Fruit fly (Drosophila melanogaster) whole organism, pupa: ENCODE data around the gene CG43094.

Source experiments
- CG32121 ChIP-seq: fragments of 200-800 bp; sonication (Bioruptor generic); IDR thresholded peaks from 2 replicates; pipeline ENCODE4 v1.3.6; 2022; ENCODE audit warnings: missing biosample characterization, missing genetic modification characterization
- D1 ChIP-seq: fragments of 200-800 bp; sonication (Bioruptor generic); optimal IDR thresholded peaks from 2 replicates; lab custom pipeline; 2018; ENCODE audit warnings: missing biosample characterization, mild to moderate bottlenecking, missing genetic modification characterization, moderate library complexity

DNA sequence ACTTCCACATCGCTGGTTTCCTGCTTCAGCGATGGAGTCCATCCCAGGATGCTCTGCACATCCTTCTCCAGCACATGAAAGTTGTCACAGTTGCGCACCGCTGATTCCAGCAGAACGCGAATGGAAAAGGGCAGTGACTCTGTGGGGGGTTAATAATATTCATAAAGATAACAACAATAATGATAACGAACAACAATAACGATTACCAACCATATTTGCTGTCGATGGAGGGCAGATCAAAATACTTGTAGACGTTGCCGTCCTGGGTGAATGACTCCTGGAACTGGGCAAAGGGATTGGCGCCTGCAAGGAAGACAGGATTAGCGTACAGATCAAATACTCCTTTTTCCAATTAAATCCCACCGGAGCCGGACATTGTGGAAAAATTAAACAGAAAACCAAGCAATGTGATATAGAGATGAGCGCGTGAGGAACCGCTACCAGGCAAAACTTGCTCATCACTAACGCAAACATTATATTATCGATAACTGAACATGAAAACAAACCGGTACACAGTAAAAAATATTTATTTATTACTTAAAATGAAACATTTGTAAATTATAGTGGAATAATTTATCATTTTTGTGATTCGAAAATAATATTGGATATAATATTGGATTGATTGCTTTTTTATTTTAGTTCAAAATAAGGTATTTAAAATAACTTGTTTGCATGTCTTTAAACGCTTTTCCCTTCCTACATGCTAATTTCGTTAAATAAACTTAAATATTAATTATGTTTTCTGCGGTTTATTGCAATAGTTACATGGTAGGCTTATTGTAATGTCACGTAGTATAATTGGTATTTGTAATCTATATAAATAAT lies 46.4 kb downstream of the CG43094 start, which contains the start of gene Irp-1A:
- TF ChIP-seq D1 (tag; lab: Kevin White, UChicago) (no peak), CG32121 (GFP tag; lab: Robert Waterston, UW) (peak; percentile 72; the same call in 1 of the 2 replicates)
